Fruit fly (Drosophila melanogaster) whole organism, pupa: Measurements from ENCODE around the gene CG14107.

Experiments
- CG10348 ChIP-seq: fragments of 200-800 bp; sonication (Bioruptor generic); IDR thresholded peaks from 2 replicates; pipeline ENCODE4 v1.3.6; 2022; ENCODE audit warnings: missing biosample characterization, missing genetic modification characterization
- CG12605 ChIP-seq: fragments of 200-800 bp; sonication (Bioruptor generic); IDR thresholded peaks from 2 replicates; pipeline ENCODE4 v1.3.6; 2022; ENCODE audit warnings: missing biosample characterization, missing genetic modification characterization
- CG13204 ChIP-seq: fragments of 200-800 bp; sonication (Bioruptor generic); optimal IDR thresholded peaks from 2 replicates; lab custom pipeline; 2018; ENCODE audit warnings: missing biosample characterization, mild to moderate bottlenecking, missing genetic modification characterization, moderate library complexity
- CG14655 ChIP-seq: fragments of 200-800 bp; sonication (Bioruptor generic); optimal IDR thresholded peaks from 3 replicates; lab custom pipeline; 2017; ENCODE audit warnings: mild to moderate bottlenecking, missing biosample characterization, missing genetic modification reagents, missing genetic modification characterization
- CG15710 ChIP-seq: fragments of 200-800 bp; sonication (Bioruptor generic); optimal IDR thresholded peaks from 2 replicates; lab custom pipeline; 2018; ENCODE audit warnings: missing biosample characterization, mild to moderate bottlenecking, missing genetic modification characterization, moderate library complexity
- CG17806 ChIP-seq: fragments of 200-800 bp; sonication (Bioruptor generic); optimal IDR thresholded peaks from 2 replicates; lab custom pipeline; 2018; ENCODE audit warnings: missing biosample characterization, mild to moderate bottlenecking, missing genetic modification characterization, moderate library complexity
- CG32121 ChIP-seq: fragments of 200-800 bp; sonication (Bioruptor generic); IDR thresholded peaks from 2 replicates; pipeline ENCODE4 v1.3.6; 2022; ENCODE audit warnings: missing biosample characterization, missing genetic modification characterization
- CG34367 ChIP-seq: fragments of 200-800 bp; sonication (Bioruptor generic); optimal IDR thresholded peaks from 2 replicates; lab custom pipeline; 2018; ENCODE audit warnings: missing biosample characterization, mild to moderate bottlenecking, missing genetic modification characterization
- CG4496 ChIP-seq: fragments of 200-800 bp; sonication (Bioruptor generic); IDR thresholded peaks from 3 replicates; pipeline ENCODE4 v1.3.6; 2022; ENCODE audit warnings: missing biosample characterization, missing genetic modification characterization
- CG8159 ChIP-seq: fragments of 200-800 bp; sonication (Bioruptor generic); optimal IDR thresholded peaks from 3 replicates; lab custom pipeline; 2018; ENCODE audit warnings: missing biosample characterization, mild to moderate bottlenecking, missing genetic modification characterization, moderate library complexity
- CG8301 ChIP-seq: fragments of 200-800 bp; sonication (Bioruptor generic); optimal IDR thresholded peaks from 2 replicates; lab custom pipeline; 2018; ENCODE audit warnings: missing biosample characterization, mild to moderate bottlenecking, missing genetic modification characterization
- CG9948 ChIP-seq: fragments of 200-800 bp; sonication (Bioruptor generic); optimal IDR thresholded peaks from 2 replicates; lab custom pipeline; 2018; ENCODE audit warnings: missing biosample characterization, mild to moderate bottlenecking, missing genetic modification characterization, moderate library complexity
- D1 ChIP-seq: fragments of 200-800 bp; sonication (Bioruptor generic); optimal IDR thresholded peaks from 2 replicates; lab custom pipeline; 2018; ENCODE audit warnings: missing biosample characterization, mild to moderate bottlenecking, missing genetic modification characterization, moderate library complexity
- EcR ChIP-seq: fragments of 200-800 bp; sonication (Bioruptor generic); optimal IDR thresholded peaks from 3 replicates; lab custom pipeline; 2019; ENCODE audit warnings: missing biosample characterization, missing genetic modification characterization, mild to moderate bottlenecking, moderate library complexity, missing genetic modification reagents
- Ets98B ChIP-seq: fragments of 200-800 bp; sonication (Bioruptor generic); IDR thresholded peaks from 2 replicates; pipeline ENCODE4 v1.3.6; 2022; ENCODE audit warnings: missing biosample characterization, missing genetic modification characterization
- Pif1A ChIP-seq: fragments of 200-800 bp; sonication (Bioruptor generic); optimal IDR thresholded peaks from 3 replicates; lab custom pipeline; 2016; ENCODE audit warnings: missing biosample characterization, missing genetic modification characterization
- Pif1B ChIP-seq: fragments of 200-800 bp; sonication (Bioruptor generic); optimal IDR thresholded peaks from 3 replicates; lab custom pipeline; 2016; ENCODE audit warnings: missing biosample characterization, missing genetic modification characterization
- Snoo ChIP-seq: fragments of 200-800 bp; sonication (Bioruptor generic); optimal IDR thresholded peaks from 3 replicates; lab custom pipeline; 2017; ENCODE audit warnings: missing biosample characterization, mild to moderate bottlenecking, missing genetic modification characterization, inconsistent platforms
- fd96Ca ChIP-seq: fragments of 200-800 bp; sonication (Bioruptor generic); IDR thresholded peaks from 3 replicates; pipeline ENCODE4 v1.3.6; 2022; ENCODE audit warnings: missing biosample characterization, missing genetic modification characterization
- gl ChIP-seq: fragments of 200-800 bp; sonication (Bioruptor generic); optimal IDR thresholded peaks from 2 replicates; lab custom pipeline; 2018; ENCODE audit warnings: missing biosample characterization, mild to moderate bottlenecking, missing genetic modification characterization
- rn ChIP-seq: fragments of 200-800 bp; sonication (Bioruptor generic); IDR thresholded peaks from 2 replicates; pipeline ENCODE4 v1.3.6; 2022; ENCODE audit warnings: missing biosample characterization, missing genetic modification characterization

Gene CG14107

dm6 chr3L:13400872-13401418, 19.8 kb upstream of the CG14107 start, which contains the start of gene sens:
Gene sens (minus strand): TSS chr3L:13401125.
- TF ChIP-seq D1 (tag; lab: Kevin White, UChicago): no peak
- peak; percentile 27 for TF ChIP-seq Snoo
- no peak for TF ChIP-seq CG32121

DNA sequence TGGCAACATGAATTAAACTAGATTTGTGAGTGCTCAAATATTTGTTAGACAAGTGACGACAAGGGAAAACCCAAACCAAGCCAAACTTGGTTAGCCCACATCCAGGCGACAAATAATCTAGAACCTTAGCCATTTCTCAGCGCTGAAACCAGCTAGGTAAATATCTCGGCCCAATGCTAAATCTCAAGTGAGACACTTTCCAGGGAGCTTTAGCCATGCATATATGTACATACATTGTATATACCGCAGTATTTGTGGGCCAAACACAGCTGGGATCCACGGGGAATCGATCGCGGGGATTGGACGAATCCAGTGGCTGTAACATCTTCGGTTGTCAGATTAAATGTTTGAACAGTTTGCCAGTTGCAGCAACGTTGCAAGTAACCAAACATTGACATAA, 16.5 kb upstream of the CG14107 start:
- no peak for TF ChIP-seq CG14655 (GFP tag; lab: Kevin White, UChicago)
- no peak for TF ChIP-seq CG8159 (tag; lab: Kevin White, UChicago)
- TF ChIP-seq gl (tag; lab: Kevin White, UChicago): no peak
- TF ChIP-seq EcR: no peak
- no peak for TF ChIP-seq CG13204
- no peak for TF ChIP-seq CG15710
- TF ChIP-seq CG8301: no peak

DNA sequence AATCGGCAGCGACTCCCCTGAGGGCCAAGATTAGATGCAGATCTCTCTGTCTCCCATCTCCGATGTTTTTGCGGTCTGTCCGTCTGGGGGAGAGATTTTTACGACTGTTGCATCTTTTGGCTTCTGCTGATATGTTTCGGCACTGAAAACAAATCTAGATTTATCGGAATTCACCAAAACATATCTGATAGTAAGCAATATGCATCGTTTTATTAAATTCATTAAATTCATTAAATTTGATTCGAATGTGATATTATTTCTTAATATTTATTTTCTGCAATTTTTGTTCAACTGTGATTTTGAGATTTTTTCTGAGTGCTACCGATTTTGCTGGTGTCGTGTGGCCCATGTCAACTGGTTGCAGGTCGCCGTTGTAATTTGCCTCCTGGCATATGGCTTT, 12.4 kb upstream of the CG14107 start:
- TF ChIP-seq CG9948: peak; percentile 11
- TF ChIP-seq Pif1A (GFP tag; lab: Kevin White, UChicago): no peak
- no peak for TF ChIP-seq EcR
- no peak for TF ChIP-seq CG13204
- TF ChIP-seq CG12605: no peak
- no peak for TF ChIP-seq Pif1B (GFP tag; lab: Kevin White, UChicago)
- TF ChIP-seq CG32121: no peak
- TF ChIP-seq CG17806: no peak
- peak; percentile 63 for TF ChIP-seq CG8159 (tag; lab: Kevin White, UChicago)
- no peak for TF ChIP-seq CG14655 (GFP tag; lab: Kevin White, UChicago)
- no peak for TF ChIP-seq CG15710
- TF ChIP-seq CG8301: no peak
- TF ChIP-seq D1 (tag; lab: Kevin White, UChicago): no peak
- TF ChIP-seq CG10348: no peak
- TF ChIP-seq Snoo: no peak

DNA sequence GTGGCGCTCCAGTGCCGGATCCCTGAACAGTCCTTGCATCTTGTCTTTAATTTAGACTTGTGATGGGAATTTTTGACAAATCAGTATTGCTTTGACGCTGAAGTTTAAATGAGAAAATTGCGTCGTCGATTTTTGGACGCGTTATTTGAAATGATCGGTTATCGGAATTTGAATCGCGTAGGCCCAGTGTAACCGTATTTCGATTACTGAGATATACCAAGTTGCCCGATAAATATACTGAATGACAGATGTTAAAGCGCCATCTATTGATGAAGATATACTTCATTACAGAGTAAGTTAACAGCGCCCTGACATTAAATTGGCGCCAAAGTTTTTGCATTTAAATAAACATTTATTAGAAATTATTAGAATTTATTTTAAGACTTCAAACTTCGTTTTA, 8.7 kb upstream of the CG14107 start, which contains the start of gene Poc1:
Gene Poc1 (minus strand): TSS at position 173 of the 400 bp plus-strand sequence.
- TF ChIP-seq CG34367 (tag; lab: Kevin White, UChicago) (no peak), D1 (tag; lab: Kevin White, UChicago) (peak; percentile 8)

DNA sequence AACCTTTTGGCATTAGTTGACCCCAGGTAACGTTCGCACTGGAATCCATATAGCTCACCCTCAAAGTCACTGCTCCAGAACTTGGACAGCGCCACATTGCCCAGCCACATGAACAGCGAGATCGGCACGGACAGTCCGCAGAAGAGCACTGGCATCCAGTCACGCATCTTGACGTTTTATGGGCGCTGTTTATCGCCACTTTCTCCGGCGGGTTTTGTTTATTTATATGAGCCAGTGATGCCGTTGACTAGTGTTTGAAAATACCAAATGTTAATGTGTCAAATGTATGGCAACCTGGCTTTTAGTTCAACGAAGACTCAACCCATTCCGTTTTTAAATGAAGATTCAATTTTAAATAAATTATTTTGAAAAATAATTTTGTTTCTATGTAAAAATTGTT, 6.5 kb upstream of the CG14107 start, which contains the start of gene CG10171:
Gene CG10171 (minus strand): TSS at position 300 of the 400 bp plus-strand sequence.
- TF ChIP-seq CG12605: no peak
- TF ChIP-seq Ets98B: no peak
- TF ChIP-seq CG4496 (GFP tag; lab: Robert Waterston, UW): no peak
- no peak for TF ChIP-seq CG17806
- TF ChIP-seq CG13204: no peak
- no peak for TF ChIP-seq CG9948
- TF ChIP-seq CG10348: no peak
- no peak for TF ChIP-seq Snoo
- no peak for TF ChIP-seq gl (tag; lab: Kevin White, UChicago)
- no peak for TF ChIP-seq CG15710
- no peak for TF ChIP-seq fd96Ca (GFP tag; lab: Robert Waterston, UW)
- TF ChIP-seq CG8301: no peak
- no peak for TF ChIP-seq Pif1A (GFP tag; lab: Kevin White, UChicago)
- TF ChIP-seq CG8159 (tag; lab: Kevin White, UChicago): no peak
- no peak for TF ChIP-seq CG32121
- TF ChIP-seq D1 (tag; lab: Kevin White, UChicago): no peak
- no peak for TF ChIP-seq rn (GFP tag; lab: Robert Waterston, UW)

dm6 chr3L:13384489-13384888, 3.3 kb upstream of the CG14107 start, which contains the start of gene CG14110:
Gene CG14110 (plus strand): TSS chr3L:13384789.
- TF ChIP-seq gl (tag; lab: Kevin White, UChicago) (no peak), CG32121 (no peak), CG13204 (no peak), CG14655 (GFP tag; lab: Kevin White, UChicago) (no peak), rn (GFP tag; lab: Robert Waterston, UW) (no peak), CG8301 (no peak), Pif1B (GFP tag; lab: Kevin White, UChicago) (no peak), Ets98B (no peak), Snoo (no peak), Pif1A (GFP tag; lab: Kevin White, UChicago) (no peak), EcR (no peak), CG8159 (tag; lab: Kevin White, UChicago) (no peak), CG4496 (GFP tag; lab: Robert Waterston, UW) (no peak), fd96Ca (GFP tag; lab: Robert Waterston, UW) (no peak), CG10348 (no peak), CG15710 (no peak), CG34367 (tag; lab: Kevin White, UChicago) (no peak), CG17806 (no peak), CG9948 (no peak), CG12605 (no peak)

DNA sequence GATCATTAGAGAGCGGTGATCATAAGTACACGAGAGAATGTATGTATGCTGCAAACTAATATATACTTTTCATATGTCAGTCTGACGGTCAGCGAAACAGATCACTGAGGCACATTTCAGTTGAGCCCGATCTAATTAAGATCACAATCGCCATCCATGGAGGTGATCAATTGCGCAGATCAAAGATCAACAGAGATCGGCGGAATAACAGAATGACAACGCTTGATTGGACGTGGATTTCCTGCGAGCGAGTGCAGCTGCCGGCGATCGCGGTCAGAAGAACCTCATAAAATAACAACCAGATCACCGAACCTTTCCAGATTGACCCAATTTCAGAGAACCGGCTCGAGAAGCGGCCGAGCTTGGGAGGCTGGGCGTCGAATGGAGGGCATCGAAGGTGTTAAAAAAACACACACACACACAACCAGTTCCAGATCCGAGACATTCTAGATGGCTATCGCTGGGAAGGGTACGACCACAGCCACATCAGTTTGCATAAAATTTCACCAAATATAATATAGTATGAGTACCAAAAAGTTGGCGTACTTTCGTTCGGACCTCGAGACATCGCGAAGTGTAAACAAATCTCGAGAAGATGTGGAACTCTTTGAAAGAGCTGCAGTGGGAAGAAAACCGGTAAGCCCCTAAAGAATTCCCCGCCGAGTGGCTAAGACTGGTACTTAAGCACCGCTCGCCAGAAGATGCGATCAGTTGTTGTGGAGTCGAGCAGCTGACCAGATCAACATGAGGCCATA, 1.1 kb upstream of the CG14107 start, which contains the start of gene ImpL1:
Gene ImpL1 (plus strand): TSS at position 705 of the 755 bp plus-strand sequence.
- TF ChIP-seq CG8301 (no peak), CG34367 (tag; lab: Kevin White, UChicago) (no peak), EcR (no peak), CG12605 (no peak)
